Fruit fly (Drosophila melanogaster) whole organism, embryonic: ENCODE data around the gene Targ2.
A peak's percentile ranks its signal among the peaks of the same experiment; 100 is the strongest.

Source experiments
- Awh ChIP-seq: fragments of 200-800 bp; sonication (Bioruptor generic); IDR thresholded peaks from 2 replicates; pipeline ENCODE4, ENCODE4 v1.3.6; 2022; ENCODE audit warnings: missing biosample characterization, missing genetic modification characterization
- BEAF-32 ChIP-seq: fragments of 200-800 bp; sonication (Bioruptor generic); optimal IDR thresholded peaks from 3 replicates; lab custom pipeline; 2017; ENCODE audit warnings: missing biosample characterization, missing genetic modification characterization, mild to moderate bottlenecking, moderate library complexity, missing genetic modification reagents
- CG10543 ChIP-seq: fragments of 200-800 bp; sonication (Bioruptor generic); optimal IDR thresholded peaks from 3 replicates; lab custom pipeline; 2017; ENCODE audit warnings: missing biosample characterization, mild to moderate bottlenecking, missing genetic modification characterization, moderate library complexity
- CG11247 ChIP-seq: fragments of 200-800 bp; sonication (Bioruptor generic); IDR thresholded peaks from 2 replicates; pipeline ENCODE4 v1.3.6; 2022; ENCODE audit warnings: missing biosample characterization, missing genetic modification characterization
- CG12942 ChIP-seq: fragments of 200-800 bp; sonication (Bioruptor generic); optimal IDR thresholded peaks from 3 replicates; lab custom pipeline; 2016; ENCODE audit warnings: missing biosample characterization, missing genetic modification characterization
- CG13624 ChIP-seq: fragments of 200-800 bp; sonication (Bioruptor generic); optimal IDR thresholded peaks from 2 replicates; lab custom pipeline; 2016; ENCODE audit warnings: missing biosample characterization, missing genetic modification characterization
- CG15601 ChIP-seq: fragments of 200-800 bp; sonication (Bioruptor generic); optimal IDR thresholded peaks from 3 replicates; lab custom pipeline; 2019; ENCODE audit warnings: missing biosample characterization, mild to moderate bottlenecking, missing genetic modification characterization, moderate library complexity
- CG17361 ChIP-seq: fragments of 200-800 bp; sonication (Bioruptor generic); IDR thresholded peaks from 3 replicates; pipeline ENCODE4 v1.3.6; 2022; ENCODE audit warnings: missing biosample characterization, missing genetic modification characterization
- CG2712 ChIP-seq: fragments of 200-800 bp; optimal IDR thresholded peaks from 3 replicates; lab custom pipeline; 2019; ENCODE audit warnings: missing biosample characterization, mild to moderate bottlenecking, missing genetic modification characterization, moderate library complexity
- CG31224 ChIP-seq: fragments of 200-800 bp; sonication (Bioruptor generic); IDR thresholded peaks from 2 replicates; pipeline ENCODE4 v1.3.6; 2022; ENCODE audit warnings: missing biosample characterization, missing genetic modification characterization
- CG34224 ChIP-seq: fragments of 200-800 bp; sonication (Bioruptor generic); IDR thresholded peaks from 3 replicates; pipeline ENCODE4 v1.3.6; 2022; ENCODE audit warnings: missing biosample characterization, missing genetic modification characterization; ENCODE audit not compliant: partially characterized antibody
- CG34422 ChIP-seq: fragments of 200-800 bp; sonication (Bioruptor generic); IDR thresholded peaks from 3 replicates; pipeline ENCODE4 v1.3.6; 2022; ENCODE audit warnings: missing biosample characterization, missing genetic modification characterization
- CG3726 ChIP-seq: fragments of 200-800 bp; sonication (Bioruptor generic); IDR thresholded peaks from 3 replicates; pipeline ENCODE4, ENCODE4 v1.3.6; 2022; ENCODE audit warnings: missing biosample characterization, missing genetic modification characterization
- CG4617 ChIP-seq: fragments of 200-800 bp; sonication (Bioruptor generic); optimal IDR thresholded peaks from 3 replicates; lab custom pipeline; 2016; ENCODE audit warnings: missing biosample characterization, missing genetic modification characterization, borderline replicate concordance
- CG4820 ChIP-seq: fragments of 200-800 bp; sonication (Bioruptor generic); optimal IDR thresholded peaks from 3 replicates; lab custom pipeline; 2016; ENCODE audit warnings: missing biosample characterization, missing genetic modification characterization
- CG6272 ChIP-seq: fragments of 200-800 bp; sonication (Bioruptor generic); IDR thresholded peaks from 2 replicates; pipeline ENCODE4 v1.3.6; 2022; ENCODE audit warnings: missing biosample characterization, missing genetic modification characterization
- CG6683 ChIP-seq: fragments of 200-800 bp; sonication (Bioruptor generic); optimal IDR thresholded peaks from 2 replicates; lab custom pipeline; 2017; ENCODE audit warnings: missing biosample characterization, mild to moderate bottlenecking, missing genetic modification characterization, missing genetic modification reagents
- CG6854 ChIP-seq: fragments of 200-800 bp; sonication (Bioruptor generic); optimal IDR thresholded peaks from 3 replicates; lab custom pipeline; 2017; ENCODE audit warnings: missing biosample characterization, mild to moderate bottlenecking, missing genetic modification characterization
- CG7271 ChIP-seq: fragments of 200-800 bp; sonication (Bioruptor generic); optimal IDR thresholded peaks from 2 replicates; lab custom pipeline; 2018; ENCODE audit warnings: missing biosample characterization, mild to moderate bottlenecking, missing genetic modification characterization, moderate library complexity
- CG8281 ChIP-seq: fragments of 200-800 bp; sonication (Bioruptor generic); optimal IDR thresholded peaks from 2 replicates; lab custom pipeline; 2018; ENCODE audit warnings: missing biosample characterization, mild to moderate bottlenecking, missing genetic modification characterization, moderate library complexity
- CG8388 ChIP-seq: fragments of 200-800 bp; sonication (Bioruptor generic); optimal IDR thresholded peaks from 2 replicates; lab custom pipeline; 2019; ENCODE audit warnings: missing biosample characterization, mild to moderate bottlenecking, missing genetic modification characterization, moderate library complexity
- CG8765 ChIP-seq: fragments of 200-800 bp; sonication (Bioruptor generic); IDR thresholded peaks from 2 replicates; pipeline ENCODE4 v1.3.6; 2022; ENCODE audit warnings: missing biosample characterization, missing genetic modification characterization
- CTCF ChIP-seq: fragments of 200-800 bp; sonication (Bioruptor generic); optimal IDR thresholded peaks from 2 replicates; lab custom pipeline; 2017; ENCODE audit warnings: missing biosample characterization, mild to moderate bottlenecking, missing genetic modification characterization, moderate library complexity
- Camta ChIP-seq: fragments of 200-800 bp; sonication (Bioruptor generic); optimal IDR thresholded peaks from 2 replicates; lab custom pipeline; 2016; ENCODE audit warnings: missing biosample characterization, missing genetic modification characterization
- CrebB ChIP-seq: fragments of 200-800 bp; sonication (Bioruptor generic); optimal IDR thresholded peaks from 3 replicates; lab custom pipeline; 2018; ENCODE audit warnings: missing biosample characterization, mild to moderate bottlenecking, missing genetic modification characterization
- Dp ChIP-seq: fragments of 200-800 bp; sonication (Bioruptor generic); optimal IDR thresholded peaks from 2 replicates; lab custom pipeline; 2018; ENCODE audit warnings: missing biosample characterization, mild to moderate bottlenecking, missing genetic modification characterization, moderate library complexity
- Elba2 ChIP-seq: fragments of 200-800 bp; sonication (Bioruptor generic); optimal IDR thresholded peaks from 3 replicates; lab custom pipeline; 2016; ENCODE audit warnings: missing biosample characterization, missing genetic modification characterization
- Gsc ChIP-seq: fragments of 200-800 bp; sonication (Bioruptor generic); IDR thresholded peaks from 2 replicates; pipeline ENCODE4 v1.3.6; 2022; ENCODE audit warnings: missing biosample characterization, missing genetic modification characterization
- H15 ChIP-seq: fragments of 200-800 bp; sonication (Bioruptor generic); IDR thresholded peaks from 3 replicates; pipeline ENCODE4 v1.3.6; 2022; ENCODE audit warnings: missing biosample characterization, missing genetic modification characterization
- HLH4C ChIP-seq: fragments of 200-800 bp; sonication (Bioruptor generic); IDR thresholded peaks from 3 replicates; pipeline ENCODE4 v1.3.6; 2022; ENCODE audit warnings: missing biosample characterization, missing genetic modification characterization; ENCODE audit not compliant: partially characterized antibody
- HLHmδ ChIP-seq: fragments of 200-800 bp; sonication (Bioruptor generic); optimal IDR thresholded peaks from 2 replicates; lab custom pipeline; 2018; ENCODE audit warnings: missing biosample characterization, mild to moderate bottlenecking, missing genetic modification characterization, moderate library complexity
- Lim3 ChIP-seq: fragments of 200-800 bp; sonication (Bioruptor generic); IDR thresholded peaks from 2 replicates; pipeline ENCODE4 v1.3.6; 2022; ENCODE audit warnings: missing biosample characterization, missing genetic modification characterization
- Mad ChIP-seq: fragments of 200-800 bp; sonication (Bioruptor generic); optimal IDR thresholded peaks from 2 replicates; lab custom pipeline; 2016; ENCODE audit warnings: missing biosample characterization, missing genetic modification characterization
- Max ChIP-seq: fragments of 200-800 bp; sonication (Bioruptor generic); optimal IDR thresholded peaks from 2 replicates; lab custom pipeline; 2016; ENCODE audit warnings: missing biosample characterization, mild to moderate bottlenecking, missing genetic modification characterization
- Nf-YA ChIP-seq: fragments of 200-800 bp; sonication (Bioruptor generic); IDR thresholded peaks from 2 replicates; pipeline ENCODE4 v1.3.6; 2022; ENCODE audit warnings: missing biosample characterization, missing genetic modification characterization
- ap ChIP-seq: fragments of 200-800 bp; sonication (Bioruptor generic); IDR thresholded peaks from 2 replicates; pipeline ENCODE4 v1.3.6; 2022; ENCODE audit warnings: missing biosample characterization, missing genetic modification characterization
- bcd ChIP-seq: fragments of 200-800 bp; sonication (Bioruptor generic); optimal IDR thresholded peaks from 2 replicates; lab custom pipeline; 2017; ENCODE audit warnings: missing biosample characterization, mild to moderate bottlenecking, missing genetic modification characterization
- cas ChIP-seq: fragments of 200-800 bp; sonication (Bioruptor generic); IDR thresholded peaks from 2 replicates; pipeline ENCODE4 v1.3.6; 2022; ENCODE audit warnings: missing biosample characterization, missing genetic modification characterization
- chif ChIP-seq, 2 experiments: fragments of 200-800 bp; sonication (Bioruptor generic); optimal IDR thresholded peaks; 3 replicates each; lab custom pipeline; 2016; ENCODE audit warnings: missing biosample characterization in 2 of 2, missing genetic modification characterization in 2 of 2
- crc ChIP-seq: fragments of 200-800 bp; sonication (Bioruptor generic); optimal IDR thresholded peaks from 2 replicates; lab custom pipeline; 2016; ENCODE audit warnings: missing biosample characterization, missing genetic modification characterization
- eve ChIP-seq, 2 experiments: fragments of >200 bp; optimal IDR thresholded peaks; 2 replicates each; lab custom pipeline; 2017; ENCODE audit warnings: missing biosample characterization in 2 of 2, missing genetic modification characterization in 2 of 2
- fd102C ChIP-seq: fragments of 200-800 bp; sonication (Bioruptor generic); optimal IDR thresholded peaks from 2 replicates; lab custom pipeline; 2018; ENCODE audit warnings: missing biosample characterization, mild to moderate bottlenecking, missing genetic modification characterization, moderate library complexity
- grau ChIP-seq: fragments of 200-800 bp; optimal IDR thresholded peaks from 3 replicates; lab custom pipeline; 2019; ENCODE audit warnings: missing biosample characterization, mild to moderate bottlenecking, missing genetic modification characterization, moderate library complexity
- hbn ChIP-seq: fragments of 200-800 bp; sonication (Bioruptor generic); IDR thresholded peaks from 2 replicates; pipeline ENCODE4 v1.3.6; 2022; ENCODE audit warnings: missing biosample characterization, missing genetic modification characterization; ENCODE audit not compliant: partially characterized antibody
- hth ChIP-seq: fragments of >200 bp; optimal IDR thresholded peaks from 2 replicates; lab custom pipeline; 2017; ENCODE audit warnings: inconsistent platforms
- kah ChIP-seq: fragments of 200-800 bp; sonication (Bioruptor generic); optimal IDR thresholded peaks from 2 replicates; lab custom pipeline; 2018; ENCODE audit warnings: missing biosample characterization, mild to moderate bottlenecking, missing genetic modification characterization
- nau ChIP-seq: fragments of 200-800 bp; sonication (Bioruptor generic); optimal IDR thresholded peaks from 3 replicates; lab custom pipeline; 2017; ENCODE audit warnings: missing biosample characterization, mild to moderate bottlenecking, missing genetic modification characterization, missing genetic modification reagents
- oc ChIP-seq: fragments of 200-800 bp; sonication (Bioruptor generic); optimal IDR thresholded peaks from 2 replicates; lab custom pipeline; 2018; ENCODE audit warnings: missing biosample characterization, mild to moderate bottlenecking, missing genetic modification characterization, moderate library complexity
- salm ChIP-seq: fragments of 200-800 bp; sonication (Bioruptor generic); optimal IDR thresholded peaks from 2 replicates; lab custom pipeline; 2018; ENCODE audit warnings: missing biosample characterization, mild to moderate bottlenecking, missing genetic modification characterization
- tgo ChIP-seq: fragments of 200-800 bp; sonication (Bioruptor generic); IDR thresholded peaks from 3 replicates; pipeline ENCODE4 v1.3.6; 2022; ENCODE audit warnings: missing biosample characterization, missing genetic modification characterization
- tna ChIP-seq: fragments of 200-800 bp; sonication (Bioruptor generic); IDR thresholded peaks from 2 replicates; pipeline ENCODE4 v1.3.6; 2022; ENCODE audit warnings: missing biosample characterization, missing genetic modification characterization; ENCODE audit not compliant: partially characterized antibody
- wdn ChIP-seq: fragments of 200-800 bp; sonication (Bioruptor generic); IDR thresholded peaks from 2 replicates; pipeline ENCODE4 v1.3.6; 2022; ENCODE audit warnings: missing biosample characterization, missing genetic modification characterization
- zf30C ChIP-seq: fragments of 200-800 bp; sonication (Bioruptor generic); optimal IDR thresholded peaks from 3 replicates; lab custom pipeline; 2018; ENCODE audit warnings: missing biosample characterization, mild to moderate bottlenecking, missing genetic modification characterization

The Targ2 gene

DNA sequence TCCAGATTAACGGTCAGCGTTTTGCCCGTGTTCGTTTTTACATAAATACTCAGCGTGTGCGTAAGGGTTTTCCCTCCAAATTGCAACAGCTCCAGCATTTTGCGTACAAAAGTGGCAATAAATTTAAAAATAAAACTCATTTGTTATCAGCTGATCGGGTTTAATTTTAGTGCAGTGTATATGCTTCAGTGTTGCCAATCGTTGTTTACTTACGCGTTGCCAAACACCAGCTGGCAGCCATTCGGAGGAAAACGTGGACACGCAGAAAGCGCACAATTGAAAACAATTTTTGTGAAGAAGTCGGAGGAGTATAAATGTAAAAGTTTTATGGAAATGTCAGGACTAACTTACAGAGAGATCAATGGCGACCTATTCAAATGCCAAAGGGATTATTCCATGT is 6.5 kb downstream of the Targ2 start, which contains the start of the genes Targ3 and park (continued):
- no peak for TF ChIP-seq CG4820
- TF ChIP-seq CG2712 (tag; lab: Kevin White, UChicago): no peak
- TF ChIP-seq BEAF-32: peak; percentile 33
- TF ChIP-seq CTCF (GFP tag; lab: Kevin White, UChicago): no peak
- no peak for TF ChIP-seq CG7271 (tag; lab: Kevin White, UChicago)
- TF ChIP-seq CG4617 (GFP tag; lab: Kevin White, UChicago): peak; percentile 57
- TF ChIP-seq nau (GFP tag; lab: Kevin White, UChicago): no peak
- no peak for TF ChIP-seq Gsc (GFP tag; lab: Robert Waterston, UW)
- no peak for TF ChIP-seq tna (GFP tag; lab: Robert Waterston, UW)
- no peak for TF ChIP-seq hth (lab: Kevin White, UChicago)
- no peak for TF ChIP-seq CG3726 (GFP tag; lab: Robert Waterston, UW)
- no peak for TF ChIP-seq fd102C
- peak; percentile 16 to 17 for TF ChIP-seq chif (GFP tag; optimal IDR thresholded peaks at IDR 0.05; lab: Kevin White, UChicago)
- no peak for TF ChIP-seq hbn (GFP tag; lab: Robert Waterston, UW)
- TF ChIP-seq Lim3 (GFP tag; lab: Robert Waterston, UW): no peak
- TF ChIP-seq oc (tag; lab: Kevin White, UChicago): no peak
- 0 out of 2 replicates have a peak, but pooled peaks have one; percentile 11 for TF ChIP-seq CG6272 (GFP tag; lab: Robert Waterston, UW)
- TF ChIP-seq Camta (GFP tag; lab: Kevin White, UChicago): no peak
- no peak for TF ChIP-seq ap (GFP tag; lab: Robert Waterston, UW)
- TF ChIP-seq crc (GFP tag; lab: Kevin White, UChicago): no peak
- no peak for TF ChIP-seq CG34224 (GFP tag; lab: Robert Waterston, UW)
- no peak for TF ChIP-seq CrebB (tag; lab: Kevin White, UChicago)
- TF ChIP-seq CG8281 (tag; lab: Kevin White, UChicago): no peak
- TF ChIP-seq HLH4C (GFP tag; lab: Robert Waterston, UW): no peak
- TF ChIP-seq kah (GFP tag; lab: Kevin White, UChicago): no peak
- TF ChIP-seq salm: no peak
- TF ChIP-seq HLHmδ: no peak
- no peak for TF ChIP-seq H15 (GFP tag; lab: Robert Waterston, UW)
- TF ChIP-seq CG8765 (GFP tag; lab: Robert Waterston, UW): no peak
- no peak for TF ChIP-seq CG34422
- no peak for TF ChIP-seq CG6683 (GFP tag; lab: Kevin White, UChicago)
- no peak for TF ChIP-seq Max (GFP tag; lab: Kevin White, UChicago)
- TF ChIP-seq CG17361 (GFP tag; lab: Robert Waterston, UW): no peak
- TF ChIP-seq cas (GFP tag; lab: Robert Waterston, UW): no peak
- peak; percentile 18 for TF ChIP-seq CG12942
- TF ChIP-seq CG15601 (tag; lab: Kevin White, UChicago): no peak
- no peak for TF ChIP-seq wdn (GFP tag; lab: Robert Waterston, UW)
- TF ChIP-seq tgo: no peak
- peak; percentile 19 for TF ChIP-seq bcd (GFP tag; lab: Kevin White, UChicago)
- TF ChIP-seq CG6854 (GFP tag; lab: Kevin White, UChicago): no peak
- no peak for TF ChIP-seq CG8388
- TF ChIP-seq CG10543: peak; percentile 22
- no peak for TF ChIP-seq CG31224 (GFP tag; lab: Robert Waterston, UW)
- TF ChIP-seq Nf-YA (GFP tag; lab: Robert Waterston, UW): no peak
- TF ChIP-seq Elba2: no peak
- TF ChIP-seq Awh: no peak
- no peak for TF ChIP-seq eve (GFP tag; optimal IDR thresholded peaks at IDR 0.05; lab: Kevin White, UChicago)
- peak; percentile 84 for TF ChIP-seq Dp
- TF ChIP-seq CG11247: no peak
- peak; percentile 20 for TF ChIP-seq grau (tag; lab: Kevin White, UChicago)
- TF ChIP-seq CG13624 (GFP tag; lab: Kevin White, UChicago): no peak
- TF ChIP-seq zf30C (GFP tag; lab: Kevin White, UChicago): peak; percentile 90
- peak; percentile 47 for TF ChIP-seq Mad
